Fruit fly (Drosophila melanogaster): ENCODE measurements around the gene CG4036.

Gene CG4036

DNA sequence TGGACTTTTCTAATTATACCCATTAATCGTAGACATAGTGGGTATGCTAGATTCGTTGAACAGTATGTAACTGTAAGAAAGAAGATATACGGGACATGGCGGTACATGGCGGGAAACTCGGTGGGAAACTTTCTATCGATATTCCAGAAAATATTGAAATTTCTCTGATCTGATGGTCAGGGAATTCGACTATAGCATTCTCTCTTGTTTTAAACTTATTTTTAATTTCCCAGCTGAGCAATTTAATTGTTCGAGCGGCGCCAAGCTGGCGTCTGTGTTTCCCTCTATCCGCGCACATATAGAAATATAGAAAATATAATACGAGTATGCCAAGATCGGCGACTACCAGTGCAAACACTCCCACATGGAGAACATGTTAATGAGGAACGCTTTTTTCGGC lies 11.5 kb upstream of the CG4036 start (continued):
- TF ChIP-seq CG11247 (GFP tag; IDR thresholded peaks at IDR 0.05) (0 out of 2 replicates have a peak, but pooled peaks have one; percentile 13), CG10462 (GFP tag; optimal IDR thresholded peaks at IDR 0.05) (no peak), Fer3 (tag; optimal IDR thresholded peaks at IDR 0.05) (peak; percentile 40), tio (GFP tag; optimal IDR thresholded peaks at IDR 0.05) (peak; percentile 8), Dip3 (GFP tag; optimal IDR thresholded peaks at IDR 0.05) (peak; percentile 54), CG11456 (GFP tag; IDR thresholded peaks at IDR 0.05) (no peak), CG11504 (tag; optimal IDR thresholded peaks at IDR 0.05) (peak; percentile 50), CG3847 (GFP tag; IDR thresholded peaks at IDR 0.05) (peak; percentile 29; the same call in 1 of the 2 replicates), CG8281 (tag; optimal IDR thresholded peaks at IDR 0.05) (no peak), Xrp1 (GFP tag; IDR thresholded peaks at IDR 0.05) (peak; percentile 33; the same call in 1 of the 2 replicates), CHES-1-like (GFP tag; optimal IDR thresholded peaks at IDR 0.05) (peak; percentile 24), row (GFP tag; IDR thresholded peaks at IDR 0.05) (peak; percentile 48; the same call in 2 of the 3 replicates), Hmr (GFP tag; optimal IDR thresholded peaks at IDR 0.05) (peak; percentile 75), CG5180 (GFP tag; optimal IDR thresholded peaks at IDR 0.05) (no peak), Deaf1 (tag; optimal IDR thresholded peaks at IDR 0.05) (peak; percentile 7), CG18599 (GFP tag; optimal IDR thresholded peaks at IDR 0.05) (peak; percentile 55), CG12391 (tag; optimal IDR thresholded peaks at IDR 0.05) (peak; percentile 16), CG1233 (GFP tag; optimal IDR thresholded peaks at IDR 0.05) (peak; percentile 14), sob (GFP tag; IDR thresholded peaks at IDR 0.05) (0 out of 2 replicates have a peak, but pooled peaks have one; percentile 6), lmd (GFP tag; IDR thresholded peaks at IDR 0.05) (peak; percentile 48; the same call in 1 of the 2 replicates), esg (GFP tag; conservative IDR thresholded peaks at IDR 0.05) (no peak), CG17612 (GFP tag; IDR thresholded peaks at IDR 0.05) (no peak), grau (tag; optimal IDR thresholded peaks at IDR 0.05) (peak; percentile 52), ind (GFP tag; optimal IDR thresholded peaks at IDR 0.05) (no peak), ssp (GFP tag; IDR thresholded peaks at IDR 0.05) (no peak), fu2 (GFP tag; optimal IDR thresholded peaks at IDR 0.05) (no peak), H2.0 (GFP tag; IDR thresholded peaks at IDR 0.05) (peak; percentile 21; the same call in 1 of the 2 replicates), CG9797 (GFP tag; optimal IDR thresholded peaks at IDR 0.05) (no peak), fd3F (GFP tag; optimal IDR thresholded peaks at IDR 0.05) (peak; percentile 5), CG12659 (GFP tag; optimal IDR thresholded peaks at IDR 0.05) (peak; percentile 44), slou (GFP tag; optimal IDR thresholded peaks at IDR 0.05) (no peak), Lpt (GFP tag; optimal IDR thresholded peaks at IDR 0.05) (no peak), slbo (GFP tag; IDR thresholded peaks at IDR 0.05) (peak; percentile 67), dysf (GFP tag; IDR thresholded peaks at IDR 0.05) (peak; percentile 46; the same call in 2 of the 3 replicates), Atf6 (GFP tag; IDR thresholded peaks at IDR 0.05) (peak; percentile 67), E2f2 (GFP tag; IDR thresholded peaks at IDR 0.05) (no peak), CG7357 (GFP tag; IDR thresholded peaks at IDR 0.05) (no peak), CG15011 (GFP tag; optimal IDR thresholded peaks at IDR 0.05) (no peak), Ptx1 (GFP tag; IDR thresholded peaks at IDR 0.05) (0 out of 2 replicates have a peak, but pooled peaks have one; percentile 20), pan (optimal IDR thresholded peaks at IDR 0.05) (no peak), pan (GFP tag; optimal IDR thresholded peaks at IDR 0.05 in 1 of 2, IDR thresholded peaks at IDR 0.05 in 1 of 2) (peak in 1 of 2 experiments; percentile 38), HHEX (GFP tag; optimal IDR thresholded peaks at IDR 0.05) (peak; percentile 24), CG16815 (GFP tag; optimal IDR thresholded peaks at IDR 0.05) (peak; percentile 3), bsh (GFP tag; optimal IDR thresholded peaks at IDR 0.05) (peak in 1 of 2 experiments; percentile 32), CG30431 (GFP tag; optimal IDR thresholded peaks at IDR 0.05) (peak; percentile 14), jumu (GFP tag; optimal IDR thresholded peaks at IDR 0.05) (peak; percentile 27), dpn (GFP tag; optimal IDR thresholded peaks at IDR 0.05) (peak in 1 of 2 experiments; percentile 28), sqz (GFP tag; optimal IDR thresholded peaks at IDR 0.05) (no peak), Optix (GFP tag; IDR thresholded peaks at IDR 0.05) (no peak), D19B (GFP tag; optimal IDR thresholded peaks at IDR 0.05) (peak; percentile 62), PHDP (tag; optimal IDR thresholded peaks at IDR 0.05) (peak; percentile 43)

Measured in whole organism, embryonic.